Fruit fly (Drosophila melanogaster): ENCODE results near the gene CG15544.

Gene CG15544

DNA sequence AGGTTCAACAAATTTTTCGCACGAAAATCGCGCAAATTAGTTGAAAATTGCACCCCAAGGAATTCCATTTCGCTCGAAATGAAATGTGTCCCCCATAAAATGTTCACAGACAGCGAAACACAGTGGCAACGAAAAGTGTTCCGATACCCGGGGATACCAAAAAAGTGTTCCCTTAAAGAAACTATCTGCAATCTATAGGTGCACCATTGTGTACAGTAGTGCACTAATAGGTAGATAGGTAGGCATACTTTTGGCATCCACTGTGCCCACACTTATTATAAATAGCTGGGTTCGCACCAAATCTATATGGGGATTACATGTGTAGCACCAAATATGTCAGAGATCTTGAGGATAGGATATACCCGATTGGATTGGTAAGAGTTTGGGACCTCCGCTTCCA lies 30.9 kb upstream of the CG15544 start (continued):
- TF ChIP-seq Hand (GFP tag; optimal IDR thresholded peaks at IDR 0.05) (no peak), oc (tag; optimal IDR thresholded peaks at IDR 0.05) (peak; percentile 54), Med (GFP tag) (peak; percentile 95), dati (GFP tag; IDR thresholded peaks at IDR 0.05) (no peak), bsh (GFP tag; optimal IDR thresholded peaks at IDR 0.05) (peak in 1 of 2 experiments; percentile 65), Ptx1 (GFP tag; IDR thresholded peaks at IDR 0.05) (peak; percentile 83), CG15601 (tag; optimal IDR thresholded peaks at IDR 0.05) (no peak), Sry-β (GFP tag; optimal IDR thresholded peaks at IDR 0.05) (no peak), pita (GFP tag; optimal IDR thresholded peaks at IDR 0.05) (no peak), CG9609 (GFP tag; optimal IDR thresholded peaks at IDR 0.05) (peak; percentile 60), gcm2 (GFP tag; optimal IDR thresholded peaks at IDR 0.05) (peak; percentile 37), maf-S (GFP tag; optimal IDR thresholded peaks at IDR 0.05) (peak; percentile 30), CG18764 (GFP tag; optimal IDR thresholded peaks at IDR 0.05) (no peak), CG9817 (tag; optimal IDR thresholded peaks at IDR 0.05) (peak; percentile 69), vvl (GFP tag; IDR thresholded peaks at IDR 0.05) (peak; percentile 86), dpn (GFP tag; optimal IDR thresholded peaks at IDR 0.05) (peak; percentile 66 to 71), pb (GFP tag; optimal IDR thresholded peaks at IDR 0.05) (no peak), CG17186 (GFP tag; optimal IDR thresholded peaks at IDR 0.05) (no peak), Gug (GFP tag; IDR thresholded peaks at IDR 0.05) (peak; percentile 87), Sox102F (GFP tag; optimal IDR thresholded peaks at IDR 0.05) (peak; percentile 66), CG31388 (GFP tag; optimal IDR thresholded peaks at IDR 0.05) (no peak), Fer1 (GFP tag; optimal IDR thresholded peaks at IDR 0.05) (peak; percentile 23), jing (GFP tag; optimal IDR thresholded peaks at IDR 0.05) (peak; percentile 48), CG17385 (GFP tag; optimal IDR thresholded peaks at IDR 0.05) (peak; percentile 43), CG14014 (GFP tag; IDR thresholded peaks at IDR 0.05) (peak; percentile 81), sisA (GFP tag; IDR thresholded peaks at IDR 0.05) (peak; percentile 82), CG4820 (GFP tag; optimal IDR thresholded peaks at IDR 0.05) (peak; percentile 32), CG15073 (GFP tag; optimal IDR thresholded peaks at IDR 0.05) (no peak), dm (GFP tag; optimal IDR thresholded peaks at IDR 0.05) (peak; percentile 37), CG14710 (tag; optimal IDR thresholded peaks at IDR 0.05) (no peak), CG16815 (GFP tag; optimal IDR thresholded peaks at IDR 0.05) (peak; percentile 49), ewg (GFP tag; optimal IDR thresholded peaks at IDR 0.05) (peak; percentile 22), Max (GFP tag; optimal IDR thresholded peaks at IDR 0.05) (peak; percentile 14), CG10543 (GFP tag; optimal IDR thresholded peaks at IDR 0.05) (no peak), ara (GFP tag; IDR thresholded peaks at IDR 0.05) (peak; percentile 55; the same call in 1 of the 2 replicates), CG17359 (tag; optimal IDR thresholded peaks at IDR 0.05) (peak; percentile 39), CG1602 (GFP tag; optimal IDR thresholded peaks at IDR 0.05) (peak; percentile 61), CG17568 (GFP tag; optimal IDR thresholded peaks at IDR 0.05) (no peak), CG14441 (GFP tag; IDR thresholded peaks at IDR 0.05) (peak; percentile 78), CG9932 (GFP tag; IDR thresholded peaks at IDR 0.05) (peak; percentile 91), zen2 (GFP tag; IDR thresholded peaks at IDR 0.05; ENCODE audit: partially characterized antibody) (no peak), dmrt99B (tag; optimal IDR thresholded peaks at IDR 0.05) (peak; percentile 57), shn (GFP tag; optimal IDR thresholded peaks at IDR 0.05) (peak; percentile 43), dan (GFP tag; IDR thresholded peaks at IDR 0.05) (no peak), org-1 (GFP tag; optimal IDR thresholded peaks at IDR 0.05) (peak; percentile 29), lbe (GFP tag; optimal IDR thresholded peaks at IDR 0.05) (no peak), unpg (GFP tag; optimal IDR thresholded peaks at IDR 0.05) (peak; percentile 57), gem (tag; optimal IDR thresholded peaks at IDR 0.05) (peak; percentile 62), cwo (GFP tag; optimal IDR thresholded peaks at IDR 0.05) (peak; percentile 36), CG8765 (GFP tag; IDR thresholded peaks at IDR 0.05) (peak; percentile 42; the same call in 1 of the 2 replicates), Spps (tag; optimal IDR thresholded peaks at IDR 0.05) (no peak)

All from whole organism, embryonic.